Fruit fly (Drosophila melanogaster) whole organism, embryonic: ENCODE data around the gene Pk34A.

Source experiments
- B-H2 ChIP-seq: fragments of 200-800 bp; sonication (Bioruptor generic); optimal IDR thresholded peaks from 2 replicates; lab custom pipeline; 2018; ENCODE audit warnings: missing biosample characterization, mild to moderate bottlenecking, missing genetic modification characterization
- Bdp1 ChIP-seq: fragments of 200-800 bp; sonication (Bioruptor generic); optimal IDR thresholded peaks from 3 replicates; lab custom pipeline; 2016; ENCODE audit warnings: missing biosample characterization, missing genetic modification characterization
- Blimp-1 ChIP-seq: fragments of 200-800 bp; sonication (Bioruptor generic); optimal IDR thresholded peaks from 3 replicates; lab custom pipeline; 2018; ENCODE audit warnings: missing biosample characterization, missing genetic modification characterization, mild to moderate bottlenecking, moderate library complexity, missing genetic modification reagents
- Bteb2 ChIP-seq: fragments of 200-800 bp; sonication (Bioruptor generic); optimal IDR thresholded peaks from 2 replicates; lab custom pipeline; 2016; ENCODE audit warnings: missing biosample characterization, missing genetic modification characterization
- CG10267 ChIP-seq: fragments of 200-800 bp; sonication (Bioruptor generic); optimal IDR thresholded peaks from 2 replicates; lab custom pipeline; 2018; ENCODE audit warnings: missing biosample characterization, mild to moderate bottlenecking, missing genetic modification characterization, moderate library complexity
- CG10654 ChIP-seq: fragments of 200-800 bp; sonication (Bioruptor generic); optimal IDR thresholded peaks from 2 replicates; lab custom pipeline; 2016; ENCODE audit warnings: missing biosample characterization, missing genetic modification characterization
- CG11093 ChIP-seq: fragments of 200-800 bp; sonication (Bioruptor generic); IDR thresholded peaks from 3 replicates; pipeline ENCODE4 v1.3.6; 2022; ENCODE audit warnings: missing biosample characterization, missing genetic modification characterization
- CG12155 ChIP-seq: fragments of 200-800 bp; sonication (Bioruptor generic); optimal IDR thresholded peaks from 3 replicates; lab custom pipeline; 2016; ENCODE audit warnings: missing biosample characterization, missing genetic modification characterization
- CG13424 ChIP-seq: fragments of 200-800 bp; sonication (Bioruptor generic); optimal IDR thresholded peaks from 2 replicates; lab custom pipeline; 2019; ENCODE audit warnings: missing biosample characterization, mild to moderate bottlenecking, missing genetic modification characterization, moderate library complexity
- CG14014 ChIP-seq: fragments of 200-800 bp; sonication (Bioruptor generic); IDR thresholded peaks from 2 replicates; pipeline ENCODE4 v1.3.6; 2022; ENCODE audit warnings: missing biosample characterization, missing genetic modification characterization
- CG1647 ChIP-seq: fragments of 200-800 bp; sonication (Bioruptor generic); optimal IDR thresholded peaks from 3 replicates; lab custom pipeline; 2016; ENCODE audit warnings: missing biosample characterization, missing genetic modification characterization
- CG17328 ChIP-seq: fragments of 200-800 bp; sonication (Bioruptor generic); IDR thresholded peaks from 2 replicates; pipeline ENCODE4 v1.3.6; 2022; ENCODE audit warnings: missing biosample characterization, missing genetic modification characterization
- CG17361 ChIP-seq: fragments of 200-800 bp; sonication (Bioruptor generic); IDR thresholded peaks from 3 replicates; pipeline ENCODE4 v1.3.6; 2022; ENCODE audit warnings: missing biosample characterization, missing genetic modification characterization
- CG17385 ChIP-seq: fragments of 200-800 bp; sonication (Bioruptor generic); optimal IDR thresholded peaks from 3 replicates; lab custom pipeline; 2018; ENCODE audit warnings: missing biosample characterization, mild to moderate bottlenecking, missing genetic modification characterization
- CG1792 ChIP-seq: fragments of 200-800 bp; sonication (Bioruptor generic); optimal IDR thresholded peaks from 2 replicates; lab custom pipeline; 2016; ENCODE audit warnings: missing biosample characterization, missing genetic modification characterization
- CG31388 ChIP-seq: fragments of 200-800 bp; sonication (Bioruptor generic); optimal IDR thresholded peaks from 2 replicates; lab custom pipeline; 2016; ENCODE audit warnings: missing biosample characterization, missing genetic modification characterization
- CG33213 ChIP-seq: fragments of 200-800 bp; sonication (Bioruptor generic); optimal IDR thresholded peaks from 3 replicates; lab custom pipeline; 2016; ENCODE audit warnings: missing biosample characterization, missing genetic modification characterization
- CG43689 ChIP-seq: fragments of 200-800 bp; sonication (Bioruptor generic); IDR thresholded peaks from 2 replicates; pipeline ENCODE4 v1.3.6; 2022; ENCODE audit warnings: missing biosample characterization, missing genetic modification characterization
- CG4854 ChIP-seq: fragments of 200-800 bp; sonication (Bioruptor generic); optimal IDR thresholded peaks from 2 replicates; lab custom pipeline; 2016; ENCODE audit warnings: missing biosample characterization, missing genetic modification characterization, inconsistent platforms
- CG5180 ChIP-seq: fragments of 200-800 bp; sonication (Bioruptor generic); optimal IDR thresholded peaks from 3 replicates; lab custom pipeline; 2017; ENCODE audit warnings: missing biosample characterization, missing genetic modification characterization, mild to moderate bottlenecking, moderate library complexity, missing genetic modification reagents
- CG6272 ChIP-seq: fragments of 200-800 bp; sonication (Bioruptor generic); IDR thresholded peaks from 2 replicates; pipeline ENCODE4 v1.3.6; 2022; ENCODE audit warnings: missing biosample characterization, missing genetic modification characterization
- CG6654 ChIP-seq: fragments of 200-800 bp; sonication (Bioruptor generic); optimal IDR thresholded peaks from 2 replicates; lab custom pipeline; 2017; ENCODE audit warnings: missing biosample characterization, mild to moderate bottlenecking, missing genetic modification characterization
- CG7786 ChIP-seq: fragments of 200-800 bp; sonication (Bioruptor generic); optimal IDR thresholded peaks from 2 replicates; lab custom pipeline; 2016; ENCODE audit warnings: missing biosample characterization, missing genetic modification characterization
- CG7928 ChIP-seq: fragments of 200-800 bp; sonication (Bioruptor generic); optimal IDR thresholded peaks from 2 replicates; lab custom pipeline; 2017; ENCODE audit warnings: missing biosample characterization, mild to moderate bottlenecking, missing genetic modification characterization
- CG8765 ChIP-seq: fragments of 200-800 bp; sonication (Bioruptor generic); IDR thresholded peaks from 2 replicates; pipeline ENCODE4 v1.3.6; 2022; ENCODE audit warnings: missing biosample characterization, missing genetic modification characterization
- CG9932 ChIP-seq: fragments of 200-800 bp; sonication (Bioruptor generic); IDR thresholded peaks from 2 replicates; pipeline ENCODE4 v1.3.6; 2022; ENCODE audit warnings: missing biosample characterization, missing genetic modification characterization
- CTCF ChIP-seq: fragments of 200-800 bp; sonication (Bioruptor generic); optimal IDR thresholded peaks from 2 replicates; lab custom pipeline; 2017; ENCODE audit warnings: missing biosample characterization, mild to moderate bottlenecking, missing genetic modification characterization, moderate library complexity
- Gsc ChIP-seq: fragments of 200-800 bp; sonication (Bioruptor generic); IDR thresholded peaks from 2 replicates; pipeline ENCODE4 v1.3.6; 2022; ENCODE audit warnings: missing biosample characterization, missing genetic modification characterization
- HHEX ChIP-seq: fragments of 200-800 bp; sonication (Bioruptor generic); optimal IDR thresholded peaks from 3 replicates; lab custom pipeline; 2017; ENCODE audit warnings: missing biosample characterization, mild to moderate bottlenecking, missing genetic modification characterization, missing genetic modification reagents
- Hand ChIP-seq: fragments of 200-800 bp; sonication (Bioruptor generic); optimal IDR thresholded peaks from 2 replicates; lab custom pipeline; 2017; ENCODE audit warnings: mild to moderate bottlenecking, missing biosample characterization, missing genetic modification reagents, missing genetic modification characterization
- Kr ChIP-seq: fragments of 200-800 bp; sonication (Bioruptor generic); optimal IDR thresholded peaks from 2 replicates; lab custom pipeline; 2017; ENCODE audit warnings: missing biosample characterization, mild to moderate bottlenecking, missing genetic modification characterization
- MESR4 ChIP-seq: fragments of 200-800 bp; sonication (Bioruptor generic); optimal IDR thresholded peaks from 2 replicates; lab custom pipeline; 2018; ENCODE audit warnings: missing biosample characterization, mild to moderate bottlenecking, missing genetic modification characterization, moderate library complexity
- Mes4 ChIP-seq: fragments of 200-800 bp; sonication (Bioruptor generic); optimal IDR thresholded peaks from 2 replicates; lab custom pipeline; 2016; ENCODE audit warnings: missing biosample characterization, missing genetic modification characterization
- NFAT ChIP-seq: fragments of 200-800 bp; sonication (Bioruptor generic); IDR thresholded peaks from 2 replicates; pipeline ENCODE4 v1.3.6; 2022; ENCODE audit warnings: missing biosample characterization, missing genetic modification characterization
- NfI ChIP-seq: fragments of 200-800 bp; sonication (Bioruptor generic); optimal IDR thresholded peaks from 3 replicates; lab custom pipeline; 2018; ENCODE audit warnings: missing biosample characterization, mild to moderate bottlenecking, missing genetic modification characterization, moderate library complexity
- Vsx1 ChIP-seq: fragments of 200-800 bp; sonication (Bioruptor generic); optimal IDR thresholded peaks from 2 replicates; lab custom pipeline; 2017; ENCODE audit warnings: missing biosample characterization, mild to moderate bottlenecking, missing genetic modification characterization, missing genetic modification reagents
- ac ChIP-seq: fragments of 200-800 bp; sonication (Bioruptor generic); optimal IDR thresholded peaks from 3 replicates; lab custom pipeline; 2017; ENCODE audit warnings: missing biosample characterization, mild to moderate bottlenecking, missing genetic modification characterization
- chn ChIP-seq: fragments of 200-800 bp; sonication (Bioruptor generic); optimal IDR thresholded peaks from 2 replicates; lab custom pipeline; 2016; ENCODE audit warnings: missing biosample characterization, missing genetic modification characterization
- h ChIP-seq: fragments of >200 bp; optimal IDR thresholded peaks from 2 replicates; lab custom pipeline; 2017
- ind ChIP-seq: fragments of 200-800 bp; sonication (Bioruptor generic); optimal IDR thresholded peaks from 3 replicates; lab custom pipeline; 2016; ENCODE audit warnings: missing biosample characterization, missing genetic modification characterization
- klu ChIP-seq: fragments of 200-800 bp; sonication (Bioruptor generic); IDR thresholded peaks from 2 replicates; pipeline ENCODE4 v1.3.6; 2022; ENCODE audit warnings: missing biosample characterization, missing genetic modification characterization
- nom ChIP-seq: fragments of 200-800 bp; sonication (Bioruptor generic); optimal IDR thresholded peaks from 2 replicates; lab custom pipeline; 2017; ENCODE audit warnings: missing biosample characterization, missing genetic modification characterization, mild to moderate bottlenecking, moderate library complexity, missing genetic modification reagents
- p53 ChIP-seq: fragments of 200-800 bp; sonication (Bioruptor generic); optimal IDR thresholded peaks from 2 replicates; lab custom pipeline; 2016; ENCODE audit warnings: missing biosample characterization, missing genetic modification characterization
- pan ChIP-seq, 4 experiments: fragments of >200 bp in 3 of 4; fragments of 200-800 bp in 1 of 4; sonication (Bioruptor generic) in 1 of 4; optimal IDR thresholded peaks in 3 of 4; IDR thresholded peaks in 1 of 4; 2 replicates each; pipeline versions ENCODE4 v1.3.6 to Lab custom; 2017 to 2022; ENCODE audit warnings: missing biosample characterization in 2 of 4, missing genetic modification characterization in 2 of 4, mixed read lengths in 1 of 4
- peb ChIP-seq: fragments of 200-800 bp; sonication (Bioruptor generic); IDR thresholded peaks from 2 replicates; pipeline ENCODE4 v1.3.6; 2022; ENCODE audit warnings: missing biosample characterization, missing genetic modification characterization
- phol ChIP-seq: fragments of 200-800 bp; sonication (Bioruptor generic); optimal IDR thresholded peaks from 3 replicates; lab custom pipeline; 2018; ENCODE audit warnings: missing biosample characterization, mild to moderate bottlenecking, missing genetic modification characterization, moderate library complexity
- sens-2 ChIP-seq: fragments of 200-800 bp; sonication (Bioruptor generic); IDR thresholded peaks from 2 replicates; pipeline ENCODE4 v1.3.6; 2022; ENCODE audit warnings: missing biosample characterization, missing genetic modification characterization
- slp2 ChIP-seq: fragments of 200-800 bp; sonication (Bioruptor generic); optimal IDR thresholded peaks from 2 replicates; lab custom pipeline; 2016; ENCODE audit warnings: missing biosample characterization, missing genetic modification characterization
- sqz ChIP-seq: fragments of 200-800 bp; sonication (Bioruptor generic); optimal IDR thresholded peaks from 3 replicates; lab custom pipeline; 2018; ENCODE audit warnings: missing biosample characterization, mild to moderate bottlenecking, missing genetic modification characterization
- sr ChIP-seq: fragments of 200-800 bp; sonication (Bioruptor generic); IDR thresholded peaks from 3 replicates; pipeline ENCODE4 v1.3.6; 2022; ENCODE audit warnings: missing biosample characterization, missing genetic modification characterization
- unc-4 ChIP-seq: fragments of 200-800 bp; sonication (Bioruptor generic); IDR thresholded peaks from 2 replicates; pipeline ENCODE4 v1.3.6; 2022; ENCODE audit warnings: missing biosample characterization, missing genetic modification characterization; ENCODE audit not compliant: partially characterized antibody
- zf30C ChIP-seq: fragments of 200-800 bp; sonication (Bioruptor generic); optimal IDR thresholded peaks from 3 replicates; lab custom pipeline; 2018; ENCODE audit warnings: missing biosample characterization, mild to moderate bottlenecking, missing genetic modification characterization

Pk34A gene

DNA sequence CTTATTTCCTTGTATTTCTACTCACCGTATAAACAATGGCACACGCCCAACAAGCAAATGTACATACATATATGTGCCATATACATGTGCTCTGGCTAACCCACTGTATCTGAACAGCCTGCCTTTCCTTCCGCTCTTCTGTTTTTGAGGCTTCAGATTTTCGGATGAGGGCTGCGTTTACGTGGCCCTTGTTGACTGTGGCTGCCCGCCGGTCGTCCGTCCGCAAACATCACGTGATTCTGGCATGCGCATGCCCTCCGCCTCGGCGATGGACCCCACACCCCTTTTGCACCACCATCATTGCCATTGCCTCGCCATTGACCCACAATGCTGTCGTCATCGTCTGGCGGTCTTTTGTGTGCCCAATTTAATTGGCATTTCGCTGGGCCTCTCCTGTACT, 46.6 kb downstream of the Pk34A start (continued):
- TF ChIP-seq NFAT (GFP tag; lab: Robert Waterston, UW), result no peak
- no peak for TF ChIP-seq slp2 (GFP tag; lab: Kevin White, UChicago)
- no peak for TF ChIP-seq CG6272 (GFP tag; lab: Robert Waterston, UW)
- TF ChIP-seq h (lab: Kevin White, UChicago), result no peak
- no peak for TF ChIP-seq CG12155
- TF ChIP-seq p53 (GFP tag; lab: Kevin White, UChicago), result peak; percentile 25
- TF ChIP-seq CG4854 (GFP tag; lab: Kevin White, UChicago), result no peak
- TF ChIP-seq CTCF, result no peak
- TF ChIP-seq CG11093 (GFP tag; lab: Robert Waterston, UW), result no peak
- no peak for TF ChIP-seq CG43689 (GFP tag; lab: Robert Waterston, UW)
- no peak for TF ChIP-seq CG33213 (GFP tag; lab: Kevin White, UChicago)
- peak; percentile 19 for TF ChIP-seq NfI (GFP tag; lab: Kevin White, UChicago)
- TF ChIP-seq CG9932 (GFP tag; lab: Robert Waterston, UW), result no peak
- TF ChIP-seq Bteb2 (GFP tag; lab: Kevin White, UChicago), result no peak
- peak; percentile 30 for TF ChIP-seq CG17385 (GFP tag; lab: Kevin White, UChicago)
- no peak for TF ChIP-seq CG8765 (GFP tag; lab: Robert Waterston, UW)
- TF ChIP-seq B-H2 (GFP tag; lab: Kevin White, UChicago), result peak; percentile 43
- TF ChIP-seq CG6654 (GFP tag; lab: Kevin White, UChicago), result no peak
- no peak; the same call in 1 of the 2 replicates for TF ChIP-seq sens-2 (GFP tag; lab: Robert Waterston, UW)
- TF ChIP-seq Bdp1, result no peak
- TF ChIP-seq sr (GFP tag; lab: Robert Waterston, UW), result 0 out of 3 replicates have a peak, but pooled peaks have one; percentile 64
- TF ChIP-seq CG31388 (GFP tag; lab: Kevin White, UChicago), result no peak
- TF ChIP-seq Vsx1 (GFP tag; lab: Kevin White, UChicago), result peak; percentile 25
- no peak for TF ChIP-seq CG1647 (GFP tag; lab: Kevin White, UChicago)
- no peak for TF ChIP-seq Mes4 (GFP tag; lab: Kevin White, UChicago)
- TF ChIP-seq CG7928 (GFP tag; lab: Kevin White, UChicago), result no peak
- TF ChIP-seq HHEX, result no peak
- TF ChIP-seq CG14014 (GFP tag; lab: Robert Waterston, UW), result 0 out of 2 replicates have a peak, but pooled peaks have one; percentile 9
- peak; percentile 52; the same call in 1 of the 2 replicates for TF ChIP-seq CG17328
- no peak for TF ChIP-seq Kr
- TF ChIP-seq CG17361 (GFP tag; lab: Robert Waterston, UW), result no peak
- TF ChIP-seq klu, result no peak
- TF ChIP-seq CG1792 (GFP tag; lab: Kevin White, UChicago), result no peak
- peak; percentile 38 for TF ChIP-seq CG5180
- TF ChIP-seq sqz (GFP tag; lab: Kevin White, UChicago), result no peak
- TF ChIP-seq CG7786 (GFP tag; lab: Kevin White, UChicago), result peak; percentile 6
- no peak for TF ChIP-seq Gsc (GFP tag; lab: Robert Waterston, UW)
- TF ChIP-seq MESR4 (GFP tag; lab: Kevin White, UChicago), result no peak
- TF ChIP-seq pan (optimal IDR thresholded peaks at IDR 0.05; lab: Kevin White, UChicago), result no peak
- no peak for TF ChIP-seq pan (GFP tag; optimal IDR thresholded peaks at IDR 0.05 in 1 of 2, IDR thresholded peaks at IDR 0.05 in 1 of 2)
- no peak for TF ChIP-seq CG10654 (GFP tag; lab: Kevin White, UChicago)
- no peak for TF ChIP-seq peb (GFP tag; lab: Robert Waterston, UW)
- TF ChIP-seq CG10267 (tag; lab: Kevin White, UChicago), result no peak
- TF ChIP-seq chn (GFP tag; lab: Kevin White, UChicago), result no peak
- TF ChIP-seq Blimp-1 (GFP tag; lab: Kevin White, UChicago), result no peak
- TF ChIP-seq CG13424, result peak; percentile 29
- TF ChIP-seq phol (tag; lab: Kevin White, UChicago), result no peak
- TF ChIP-seq ac, result no peak
- peak; percentile 53 for TF ChIP-seq nom
- TF ChIP-seq zf30C (GFP tag; lab: Kevin White, UChicago), result no peak
- peak; percentile 71 for TF ChIP-seq Hand (GFP tag; lab: Kevin White, UChicago)
- no peak for TF ChIP-seq unc-4 (GFP tag; lab: Robert Waterston, UW)
- TF ChIP-seq ind (GFP tag; lab: Kevin White, UChicago), result no peak
